Worm (Caenorhabditis elegans) whole organism, L2 larva: ENCODE results near the gene clc-4.
A peak's percentile ranks its signal among the peaks of the same experiment; 100 is the strongest.

ENCODE experiments used
- C34F6.9 ChIP-seq: fragments of 150-350 bp; optimal IDR thresholded peaks from 2 replicates; lab custom pipeline; 2014; ENCODE audit warnings: missing biosample characterization, missing genetic modification characterization
- F13H6.1 ChIP-seq: sonication (generic microtip); optimal IDR thresholded peaks from 2 replicates; lab custom pipeline; 2016; ENCODE audit warnings: missing genetic modification characterization, missing compliant biosample characterization
- R02D3.7 ChIP-seq: fragments of 150-350 bp; optimal IDR thresholded peaks from 2 replicates; lab custom pipeline; 2014; ENCODE audit warnings: missing biosample characterization, missing genetic modification characterization
- Y55F3AM.14 ChIP-seq: fragments of 200-800 bp; sonication (Bioruptor generic); optimal IDR thresholded peaks from 2 replicates; lab custom pipeline; 2018; ENCODE audit warnings: mild to moderate bottlenecking, missing genetic modification characterization, missing compliant biosample characterization
- alr-1 ChIP-seq: fragments of 150-350 bp; optimal IDR thresholded peaks from 2 replicates; lab custom pipeline; 2014; ENCODE audit warnings: missing biosample characterization, missing genetic modification characterization
- aly-2 ChIP-seq: fragments of 150-350 bp; optimal IDR thresholded peaks from 2 replicates; lab custom pipeline; 2014; ENCODE audit warnings: missing biosample characterization, missing genetic modification characterization
- ama-1 ChIP-seq: fragments of 150-350 bp; optimal IDR thresholded peaks from 2 replicates; lab custom pipeline; 2018; ENCODE audit warnings: inconsistent platforms
- blmp-1 ChIP-seq: sonication (generic microtip); optimal IDR thresholded peaks from 2 replicates; lab custom pipeline; 2017; ENCODE audit warnings: missing genetic modification characterization, mild to moderate bottlenecking, missing compliant biosample characterization, antibody characterized with exemption, moderate library complexity; ENCODE audit not compliant: insufficient read depth
- ceh-16 ChIP-seq: fragments of 150-350 bp; optimal IDR thresholded peaks from 2 replicates; lab custom pipeline; 2014; ENCODE audit warnings: missing biosample characterization, missing genetic modification characterization
- crh-2 ChIP-seq: sonication (generic microtip); optimal IDR thresholded peaks from 2 replicates; lab custom pipeline; 2017; ENCODE audit warnings: missing biosample characterization, missing genetic modification characterization
- dmd-4 ChIP-seq: sonication (generic microtip); optimal IDR thresholded peaks from 2 replicates; lab custom pipeline; 2017; ENCODE audit warnings: missing biosample characterization, missing genetic modification characterization
- egl-27 ChIP-seq: sonication (generic microtip); optimal IDR thresholded peaks from 3 replicates; lab custom pipeline; 2017; ENCODE audit warnings: missing biosample characterization, missing genetic modification reagents, missing genetic modification characterization
- elt-1 ChIP-seq: fragments of 150-350 bp; optimal IDR thresholded peaks from 2 replicates; lab custom pipeline; 2014; ENCODE audit warnings: missing biosample characterization, missing genetic modification characterization
- elt-3 ChIP-seq: sonication (generic microtip); optimal IDR thresholded peaks from 2 replicates; lab custom pipeline; 2017; ENCODE audit warnings: missing biosample characterization, missing genetic modification characterization
- fos-1 ChIP-seq: fragments of 150-350 bp; optimal IDR thresholded peaks from 2 replicates; lab custom pipeline; 2014; ENCODE audit warnings: missing biosample characterization, missing genetic modification characterization
- gmeb-1 ChIP-seq: fragments of 150-350 bp; optimal IDR thresholded peaks from 2 replicates; lab custom pipeline; 2014; ENCODE audit warnings: missing biosample characterization, missing genetic modification characterization
- lin-11 ChIP-seq: fragments of 150-350 bp; sonication (generic microtip); optimal IDR thresholded peaks from 2 replicates; lab custom pipeline; 2014; ENCODE audit warnings: missing biosample characterization, missing genetic modification characterization, inconsistent platforms, mixed read lengths
- lin-13 ChIP-seq: fragments of 150-350 bp; optimal IDR thresholded peaks from 2 replicates; lab custom pipeline; 2014; ENCODE audit warnings: missing biosample characterization, missing genetic modification reagents, missing genetic modification characterization
- lin-39 ChIP-seq: fragments of 150-350 bp; optimal IDR thresholded peaks from 2 replicates; lab custom pipeline; 2014; ENCODE audit warnings: missing biosample characterization, missing genetic modification reagents, missing genetic modification characterization
- lsy-2 ChIP-seq, 2 experiments: fragments of 150-350 bp in 1 of 2; sonication (generic microtip) in 1 of 2; optimal IDR thresholded peaks; 2 replicates each; lab custom pipeline; 2014 to 2017; ENCODE audit warnings: missing biosample characterization in 2 of 2, missing genetic modification characterization in 2 of 2
- mbf-1 ChIP-seq: sonication (generic microtip); optimal IDR thresholded peaks from 2 replicates; lab custom pipeline; 2017; ENCODE audit warnings: missing biosample characterization, missing genetic modification characterization
- nhr-10 ChIP-seq: sonication (generic microtip); optimal IDR thresholded peaks from 2 replicates; lab custom pipeline; 2017; ENCODE audit warnings: missing biosample characterization, missing genetic modification characterization
- nhr-11 ChIP-seq: fragments of 150-350 bp; optimal IDR thresholded peaks from 2 replicates; lab custom pipeline; 2014; ENCODE audit warnings: missing biosample characterization, missing genetic modification characterization
- nhr-12 ChIP-seq: fragments of 150-350 bp; optimal IDR thresholded peaks from 2 replicates; lab custom pipeline; 2014; ENCODE audit warnings: missing biosample characterization, missing genetic modification characterization
- nhr-129 ChIP-seq: fragments of 150-350 bp; optimal IDR thresholded peaks from 2 replicates; lab custom pipeline; 2014; ENCODE audit warnings: missing biosample characterization, missing genetic modification characterization
- nhr-21 ChIP-seq: fragments of 150-350 bp; optimal IDR thresholded peaks from 2 replicates; lab custom pipeline; 2014; ENCODE audit warnings: missing biosample characterization, missing genetic modification characterization
- nhr-23 ChIP-seq: fragments of 150-350 bp; optimal IDR thresholded peaks from 2 replicates; lab custom pipeline; 2014; ENCODE audit warnings: missing biosample characterization, missing genetic modification reagents, missing genetic modification characterization
- nhr-237 ChIP-seq: fragments of 150-350 bp; optimal IDR thresholded peaks from 2 replicates; lab custom pipeline; 2014; ENCODE audit warnings: missing biosample characterization, missing genetic modification characterization
- nhr-25 ChIP-seq: fragments of 150-350 bp; sonication (generic microtip); optimal IDR thresholded peaks from 3 replicates; lab custom pipeline; 2014; ENCODE audit warnings: missing biosample characterization, missing genetic modification characterization
- nhr-6 ChIP-seq: fragments of 150-350 bp; optimal IDR thresholded peaks from 2 replicates; lab custom pipeline; 2014; ENCODE audit warnings: missing biosample characterization, missing genetic modification characterization
- nhr-77 ChIP-seq: fragments of 150-350 bp; optimal IDR thresholded peaks from 2 replicates; lab custom pipeline; 2014; ENCODE audit warnings: missing biosample characterization, missing genetic modification characterization
- peb-1 ChIP-seq: fragments of 150-350 bp; optimal IDR thresholded peaks from 2 replicates; lab custom pipeline; 2014; ENCODE audit warnings: missing biosample characterization, missing genetic modification characterization
- sem-4 ChIP-seq: fragments of 150-350 bp; optimal IDR thresholded peaks from 2 replicates; lab custom pipeline; 2014; ENCODE audit warnings: missing biosample characterization, missing genetic modification reagents, missing genetic modification characterization
- skn-1 ChIP-seq: sonication (generic microtip); optimal IDR thresholded peaks from 2 replicates; lab custom pipeline; 2017; ENCODE audit warnings: missing biosample characterization, missing genetic modification characterization
- sma-3 ChIP-seq: sonication (generic microtip); optimal IDR thresholded peaks from 2 replicates; lab custom pipeline; 2016; ENCODE audit warnings: missing genetic modification reagents, missing genetic modification characterization, missing compliant biosample characterization
- sma-9 ChIP-seq, 2 experiments: fragments of 150-350 bp in 1 of 2; sonication (generic microtip) in 1 of 2; optimal IDR thresholded peaks; 2 replicates each; lab custom pipeline; 2014 to 2016; ENCODE audit warnings: missing genetic modification characterization in 2 of 2, mild to moderate bottlenecking in 1 of 2, missing biosample characterization in 1 of 2, missing compliant biosample characterization in 1 of 2, missing genetic modification reagents in 1 of 2, moderate library complexity in 1 of 2
- snpc-4 ChIP-seq: fragments of 150-350 bp; optimal IDR thresholded peaks from 2 replicates; lab custom pipeline; 2014; ENCODE audit warnings: missing biosample characterization, missing genetic modification characterization
- unc-39 ChIP-seq: fragments of 150-350 bp; optimal IDR thresholded peaks from 2 replicates; lab custom pipeline; 2014; ENCODE audit warnings: missing biosample characterization, missing genetic modification characterization
- unc-55 ChIP-seq: fragments of 150-350 bp; sonication (generic microtip); optimal IDR thresholded peaks from 3 replicates; lab custom pipeline; 2014; ENCODE audit warnings: missing biosample characterization, missing genetic modification reagents, missing genetic modification characterization
- unc-62 ChIP-seq: fragments of 150-350 bp; optimal IDR thresholded peaks from 2 replicates; lab custom pipeline; 2014; ENCODE audit warnings: missing biosample characterization, missing genetic modification reagents, missing genetic modification characterization
- zag-1 ChIP-seq: fragments of 150-350 bp; optimal IDR thresholded peaks from 2 replicates; lab custom pipeline; 2014; ENCODE audit warnings: missing biosample characterization, missing genetic modification characterization
- ztf-1 ChIP-seq: fragments of 200-800 bp; sonication (Bioruptor generic); conservative IDR thresholded peaks from 2 replicates; pipeline ENCODE4 v1.3.6; 2022; ENCODE audit warnings: missing genetic modification characterization, missing compliant biosample characterization
- ztf-11 ChIP-seq: sonication (generic microtip); optimal IDR thresholded peaks from 2 replicates; lab custom pipeline; 2017; ENCODE audit warnings: missing biosample characterization, missing genetic modification characterization
- ztf-4 ChIP-seq: fragments of 150-350 bp; optimal IDR thresholded peaks from 2 replicates; lab custom pipeline; 2014; ENCODE audit warnings: missing biosample characterization, missing genetic modification characterization

The clc-4 gene

ce11 chrX:10780542-10781266 lies 3.0 kb downstream of the clc-4 start (continued):
- TF ChIP-seq gmeb-1 (tag; lab: Kevin White, UChicago), result peak; percentile 11
- TF ChIP-seq ama-1 (lab: Kevin White, UChicago), result no peak
- TF ChIP-seq unc-55 (GFP tag; lab: Kevin White, UChicago), result no peak
- TF ChIP-seq lsy-2 (tag; optimal IDR thresholded peaks at IDR 0.05; lab: Kevin White, UChicago), result no peak
- peak; percentile 23 for TF ChIP-seq nhr-129 (tag; lab: Kevin White, UChicago)
- peak; percentile 33 for TF ChIP-seq fos-1
- no peak for TF ChIP-seq nhr-237 (tag; lab: Kevin White, UChicago)
- TF ChIP-seq nhr-6 (tag; lab: Kevin White, UChicago), result no peak
- TF ChIP-seq lin-13, result no peak
- no peak for TF ChIP-seq F13H6.1 (tag; lab: Kevin White, UChicago)

- no peak for TF ChIP-seq alr-1 (tag; lab: Kevin White, UChicago)
- no peak for TF ChIP-seq nhr-25 (tag; lab: Kevin White, UChicago)
- TF ChIP-seq lsy-2 (tag; optimal IDR thresholded peaks at IDR 0.05; lab: Kevin White, UChicago), result no peak
- no peak for TF ChIP-seq crh-2
- no peak for TF ChIP-seq ztf-1 (GFP tag; lab: Robert Waterston, UW)
- TF ChIP-seq unc-39 (tag; lab: Kevin White, UChicago), result no peak
- TF ChIP-seq nhr-77 (tag; lab: Kevin White, UChicago), result no peak
- no peak for TF ChIP-seq R02D3.7 (tag; lab: Kevin White, UChicago)
- no peak for TF ChIP-seq sma-9 (GFP tag; optimal IDR thresholded peaks at IDR 0.05; lab: Kevin White, UChicago)
- no peak for TF ChIP-seq sma-9 (tag; optimal IDR thresholded peaks at IDR 0.05; lab: Kevin White, UChicago)
- no peak for TF ChIP-seq fos-1
- no peak for TF ChIP-seq sma-3 (GFP tag; lab: Kevin White, UChicago)
- TF ChIP-seq unc-55 (GFP tag; lab: Kevin White, UChicago), result no peak
- no peak for TF ChIP-seq mbf-1
- TF ChIP-seq elt-1 (tag; lab: Kevin White, UChicago), result no peak
- TF ChIP-seq F13H6.1 (tag; lab: Kevin White, UChicago), result no peak
- no peak for TF ChIP-seq ztf-11 (tag; lab: Kevin White, UChicago)
- no peak for TF ChIP-seq gmeb-1 (tag; lab: Kevin White, UChicago)
- TF ChIP-seq aly-2 (tag; lab: Kevin White, UChicago), result no peak
- no peak for TF ChIP-seq blmp-1 (tag; lab: Kevin White, UChicago)
Measured at ce11 chrX:10774865-10775264, 8.9 kb downstream of the clc-4 start.

- TF ChIP-seq aly-2 (tag; lab: Kevin White, UChicago) (no peak), elt-1 (tag; lab: Kevin White, UChicago) (no peak), lin-11 (tag; lab: Kevin White, UChicago) (no peak), ztf-1 (GFP tag; lab: Robert Waterston, UW) (no peak), mbf-1 (no peak), unc-62 (GFP tag; lab: Kevin White, UChicago) (no peak), ceh-16 (tag; lab: Kevin White, UChicago) (no peak), R02D3.7 (tag; lab: Kevin White, UChicago) (no peak), nhr-6 (tag; lab: Kevin White, UChicago) (no peak), lin-39 (no peak), lsy-2 (tag; optimal IDR thresholded peaks at IDR 0.05; lab: Kevin White, UChicago) (peak in 1 of 2 experiments; percentile 20), unc-39 (tag; lab: Kevin White, UChicago) (no peak), nhr-10 (tag; lab: Kevin White, UChicago) (no peak), gmeb-1 (tag; lab: Kevin White, UChicago) (peak; percentile 50), fos-1 (no peak), snpc-4 (tag; lab: Kevin White, UChicago) (no peak), ztf-4 (tag; lab: Kevin White, UChicago) (peak; percentile 26), peb-1 (tag; lab: Kevin White, UChicago) (no peak), F13H6.1 (tag; lab: Kevin White, UChicago) (no peak), nhr-237 (tag; lab: Kevin White, UChicago) (no peak), nhr-25 (tag; lab: Kevin White, UChicago) (peak; percentile 92), nhr-129 (tag; lab: Kevin White, UChicago) (no peak), nhr-11 (no peak), C34F6.9 (tag; lab: Kevin White, UChicago) (no peak), nhr-23 (no peak), blmp-1 (tag; lab: Kevin White, UChicago) (peak; percentile 90), alr-1 (tag; lab: Kevin White, UChicago) (no peak), unc-55 (GFP tag; lab: Kevin White, UChicago) (no peak), nhr-12 (no peak), elt-3 (no peak), skn-1 (tag; lab: Kevin White, UChicago) (no peak), egl-27 (tag; lab: Kevin White, UChicago) (no peak), nhr-77 (tag; lab: Kevin White, UChicago) (no peak), dmd-4 (tag; lab: Kevin White, UChicago) (no peak), sem-4 (peak; percentile 30), lin-13 (no peak), Y55F3AM.14 (GFP tag; lab: Kevin White, UChicago) (no peak), nhr-21 (tag; lab: Kevin White, UChicago) (peak; percentile 67), ama-1 (lab: Kevin White, UChicago) (no peak), sma-9 (GFP tag; optimal IDR thresholded peaks at IDR 0.05; lab: Kevin White, UChicago) (peak; percentile 98), sma-9 (tag; optimal IDR thresholded peaks at IDR 0.05; lab: Kevin White, UChicago) (no peak), sma-3 (GFP tag; lab: Kevin White, UChicago) (peak; percentile 83), zag-1 (tag; lab: Kevin White, UChicago) (no peak)
Measured at ce11 chrX:10772763-10773162, 11.0 kb downstream of the clc-4 start.
